Worm (Caenorhabditis elegans) whole organism, late embryonic: ENCODE results near the gene msp-40.

Experiments used
- elt-2 ChIP-seq: sonication (generic microtip); optimal IDR thresholded peaks from 2 replicates; lab custom pipeline; 2016; ENCODE audit warnings: missing genetic modification reagents, missing genetic modification characterization, missing compliant biosample characterization
- fkh-10 ChIP-seq: fragments of 150-350 bp; optimal IDR thresholded peaks from 2 replicates; lab custom pipeline; 2014; ENCODE audit warnings: missing biosample characterization, missing genetic modification reagents, missing genetic modification characterization
- pha-4 ChIP-seq: fragments of 150-350 bp; optimal IDR thresholded peaks from 2 replicates; lab custom pipeline; 2018; ENCODE audit warnings: missing biosample characterization, missing genetic modification reagents, missing genetic modification characterization
- syd-9 ChIP-seq: sonication (generic microtip); optimal IDR thresholded peaks from 2 replicates; lab custom pipeline; 2016; ENCODE audit warnings: mild to moderate bottlenecking, missing genetic modification characterization, moderate library complexity, missing compliant biosample characterization

DNA sequence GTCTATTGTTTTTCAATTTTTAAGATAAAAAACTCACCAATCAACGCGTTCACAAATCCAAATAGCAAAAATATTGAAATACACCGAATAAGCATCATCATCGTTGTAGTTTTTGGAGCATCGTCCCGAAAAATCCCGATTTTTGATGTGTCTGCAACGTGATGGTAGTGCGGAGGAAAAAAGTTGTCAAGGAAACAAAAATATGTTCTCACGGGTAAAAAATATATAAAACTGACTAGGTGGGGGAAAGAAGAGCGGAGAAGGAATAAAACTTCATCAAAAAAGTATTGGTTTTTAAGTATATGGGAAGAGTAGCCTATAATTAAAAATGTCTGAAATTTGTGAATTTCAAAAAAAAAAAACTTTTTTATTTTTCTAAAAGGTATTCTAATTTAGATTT lies 13.2 kb upstream of the msp-40 start, which contains the start of gene rig-6:
- TF ChIP-seq elt-2 (tag; lab: Kevin White, UChicago): no peak
- TF ChIP-seq pha-4: no peak
- TF ChIP-seq fkh-10 (GFP tag; lab: Kevin White, UChicago): no peak
- TF ChIP-seq syd-9 (tag; lab: Kevin White, UChicago): no peak
